Worm (Caenorhabditis elegans) whole organism, L4/young adult: ENCODE measurements around the gene cyn-3.

Experiments
- W03F9.2 ChIP-seq: fragments of 150-350 bp; optimal IDR thresholded peaks from 2 replicates; lab custom pipeline; 2014; ENCODE audit warnings: missing biosample characterization, missing genetic modification characterization
- dao-5 ChIP-seq: sonication (generic microtip); optimal IDR thresholded peaks from 2 replicates; lab custom pipeline; 2016; ENCODE audit warnings: missing genotype, missing genetic modification characterization, moderate library complexity, missing compliant biosample characterization

ce11 chrV:15187083-15188057, 2.4 kb upstream of the cyn-3 start, which contains the start of the genes cyn-7 and bath-36:
- TF ChIP-seq dao-5 (tag; lab: Kevin White, UChicago) (no peak), W03F9.2 (tag; lab: Kevin White, UChicago) (peak; percentile 51)
